Fruit fly (Drosophila melanogaster) whole organism, embryonic: ENCODE measurements around the gene CG5909.

Experiments used
- C15 ChIP-seq: fragments of 200-800 bp; sonication (Bioruptor generic); IDR thresholded peaks from 3 replicates; pipeline ENCODE4 v1.3.6; 2022; ENCODE audit warnings: missing biosample characterization, missing genetic modification characterization
- CG10654 ChIP-seq: fragments of 200-800 bp; sonication (Bioruptor generic); optimal IDR thresholded peaks from 2 replicates; lab custom pipeline; 2016; ENCODE audit warnings: missing biosample characterization, missing genetic modification characterization
- CG11560 ChIP-seq: fragments of 200-800 bp; sonication (Bioruptor generic); IDR thresholded peaks from 3 replicates; pipeline ENCODE4 v1.3.6; 2022; ENCODE audit warnings: missing biosample characterization, missing genetic modification characterization
- CG11723 ChIP-seq: fragments of 200-800 bp; sonication (Bioruptor generic); optimal IDR thresholded peaks from 2 replicates; lab custom pipeline; 2017; ENCODE audit warnings: missing biosample characterization, mild to moderate bottlenecking, missing genetic modification characterization
- CG12299 ChIP-seq: fragments of 200-800 bp; sonication (Bioruptor generic); optimal IDR thresholded peaks from 2 replicates; lab custom pipeline; 2018; ENCODE audit warnings: missing biosample characterization, mild to moderate bottlenecking, missing genetic modification characterization
- CG12942 ChIP-seq: fragments of 200-800 bp; sonication (Bioruptor generic); optimal IDR thresholded peaks from 3 replicates; lab custom pipeline; 2016; ENCODE audit warnings: missing biosample characterization, missing genetic modification characterization
- CG14050 ChIP-seq: fragments of 200-800 bp; sonication (Bioruptor generic); IDR thresholded peaks from 3 replicates; pipeline ENCODE4 v1.3.6; 2022; ENCODE audit warnings: missing biosample characterization, missing genetic modification characterization
- CG14965 ChIP-seq: fragments of 200-800 bp; sonication (Bioruptor generic); optimal IDR thresholded peaks from 2 replicates; lab custom pipeline; 2016; ENCODE audit warnings: missing biosample characterization, missing genetic modification characterization, borderline replicate concordance
- CG16815 ChIP-seq: fragments of 200-800 bp; sonication (Bioruptor generic); optimal IDR thresholded peaks from 3 replicates; lab custom pipeline; 2017; ENCODE audit warnings: missing biosample characterization, mild to moderate bottlenecking, missing genetic modification characterization
- CG17361 ChIP-seq: fragments of 200-800 bp; sonication (Bioruptor generic); IDR thresholded peaks from 3 replicates; pipeline ENCODE4 v1.3.6; 2022; ENCODE audit warnings: missing biosample characterization, missing genetic modification characterization
- CG18262 ChIP-seq: fragments of 200-800 bp; optimal IDR thresholded peaks from 3 replicates; lab custom pipeline; 2019; ENCODE audit warnings: missing biosample characterization, mild to moderate bottlenecking, missing genetic modification characterization, moderate library complexity
- CG18476 ChIP-seq: fragments of 200-800 bp; sonication (Bioruptor generic); optimal IDR thresholded peaks from 2 replicates; lab custom pipeline; 2016; ENCODE audit warnings: missing biosample characterization, mild to moderate bottlenecking, missing genetic modification characterization
- CG2120 ChIP-seq: fragments of 200-800 bp; sonication (Bioruptor generic); optimal IDR thresholded peaks from 3 replicates; lab custom pipeline; 2016; ENCODE audit warnings: missing biosample characterization, missing genetic modification characterization
- CG2199 ChIP-seq: fragments of 200-800 bp; sonication (Bioruptor generic); IDR thresholded peaks from 3 replicates; pipeline ENCODE4 v1.3.6; 2022; ENCODE audit warnings: missing biosample characterization, missing genetic modification characterization
- CG32772 ChIP-seq: fragments of 200-800 bp; sonication (Bioruptor generic); IDR thresholded peaks from 2 replicates; pipeline ENCODE4 v1.3.6; 2022; ENCODE audit warnings: missing biosample characterization, missing genetic modification characterization
- CG6854 ChIP-seq: fragments of 200-800 bp; sonication (Bioruptor generic); optimal IDR thresholded peaks from 3 replicates; lab custom pipeline; 2017; ENCODE audit warnings: missing biosample characterization, mild to moderate bottlenecking, missing genetic modification characterization
- CG7372 ChIP-seq: fragments of 200-800 bp; sonication (Bioruptor generic); IDR thresholded peaks from 2 replicates; pipeline ENCODE4 v1.3.6; 2022; ENCODE audit warnings: missing biosample characterization, missing genetic modification characterization
- CG7987 ChIP-seq: fragments of 200-800 bp; sonication (Bioruptor generic); optimal IDR thresholded peaks from 2 replicates; lab custom pipeline; 2018; ENCODE audit warnings: missing biosample characterization, mild to moderate bottlenecking, missing genetic modification characterization, moderate library complexity
- Chrac-16 ChIP-seq: fragments of 200-800 bp; sonication (Bioruptor generic); optimal IDR thresholded peaks from 3 replicates; lab custom pipeline; 2016; ENCODE audit warnings: missing biosample characterization, missing genetic modification characterization
- Fer1 ChIP-seq: fragments of 200-800 bp; sonication (Bioruptor generic); optimal IDR thresholded peaks from 2 replicates; lab custom pipeline; 2017; ENCODE audit warnings: missing biosample characterization, mild to moderate bottlenecking, missing genetic modification characterization
- Fer2 ChIP-seq: fragments of 200-800 bp; sonication (Bioruptor generic); optimal IDR thresholded peaks from 2 replicates; lab custom pipeline; 2018; ENCODE audit warnings: missing biosample characterization, mild to moderate bottlenecking, missing genetic modification characterization, moderate library complexity
- GATAe ChIP-seq: fragments of 200-800 bp; sonication (Bioruptor generic); conservative IDR thresholded peaks from 2 replicates; pipeline ENCODE4 v1.3.6; 2022; ENCODE audit warnings: missing biosample characterization, missing genetic modification characterization
- HHEX ChIP-seq: fragments of 200-800 bp; sonication (Bioruptor generic); optimal IDR thresholded peaks from 3 replicates; lab custom pipeline; 2017; ENCODE audit warnings: missing biosample characterization, mild to moderate bottlenecking, missing genetic modification characterization, missing genetic modification reagents
- Hey ChIP-seq: fragments of 200-800 bp; sonication (Bioruptor generic); optimal IDR thresholded peaks from 3 replicates; lab custom pipeline; 2018; ENCODE audit warnings: missing biosample characterization, mild to moderate bottlenecking, missing genetic modification characterization
- Hr3 ChIP-seq: fragments of 200-800 bp; sonication (Bioruptor generic); optimal IDR thresholded peaks from 3 replicates; lab custom pipeline; 2016; ENCODE audit warnings: missing biosample characterization, missing genetic modification characterization
- MTF-1 ChIP-seq: fragments of 200-800 bp; sonication (Bioruptor generic); optimal IDR thresholded peaks from 2 replicates; lab custom pipeline; 2018; ENCODE audit warnings: missing biosample characterization, mild to moderate bottlenecking, missing genetic modification characterization, borderline replicate concordance
- Meics ChIP-seq: fragments of 200-800 bp; sonication (Bioruptor generic); optimal IDR thresholded peaks from 2 replicates; lab custom pipeline; 2017; ENCODE audit warnings: missing biosample characterization, mild to moderate bottlenecking, missing genetic modification characterization
- Mrtf ChIP-seq: fragments of 200-800 bp; sonication (Bioruptor generic); IDR thresholded peaks from 3 replicates; pipeline ENCODE4 v1.3.6; 2022; ENCODE audit warnings: missing biosample characterization, missing genetic modification characterization
- NK7.1 ChIP-seq: fragments of 200-800 bp; sonication (Bioruptor generic); optimal IDR thresholded peaks from 3 replicates; lab custom pipeline; 2016; ENCODE audit warnings: missing biosample characterization, missing genetic modification characterization
- Neu2 ChIP-seq: fragments of 200-800 bp; sonication (Bioruptor generic); optimal IDR thresholded peaks from 3 replicates; lab custom pipeline; 2016; ENCODE audit warnings: missing biosample characterization, missing genetic modification characterization, borderline replicate concordance
- Nf-YA ChIP-seq: fragments of 200-800 bp; sonication (Bioruptor generic); IDR thresholded peaks from 2 replicates; pipeline ENCODE4 v1.3.6; 2022; ENCODE audit warnings: missing biosample characterization, missing genetic modification characterization
- Opbp ChIP-seq: fragments of 200-800 bp; sonication (Bioruptor generic); IDR thresholded peaks from 3 replicates; pipeline ENCODE4 v1.3.6; 2022; ENCODE audit warnings: missing biosample characterization, missing genetic modification characterization; ENCODE audit not compliant: partially characterized antibody
- Rx ChIP-seq: fragments of 200-800 bp; sonication (Bioruptor generic); IDR thresholded peaks from 2 replicates; pipeline ENCODE4 v1.3.6; 2022; ENCODE audit warnings: missing biosample characterization, missing genetic modification characterization
- bcd ChIP-seq: fragments of 200-800 bp; sonication (Bioruptor generic); optimal IDR thresholded peaks from 2 replicates; lab custom pipeline; 2017; ENCODE audit warnings: missing biosample characterization, mild to moderate bottlenecking, missing genetic modification characterization
- chif ChIP-seq, 2 experiments: fragments of 200-800 bp; sonication (Bioruptor generic); optimal IDR thresholded peaks; 3 replicates each; lab custom pipeline; 2016; ENCODE audit warnings: missing biosample characterization in 2 of 2, missing genetic modification characterization in 2 of 2
- crp ChIP-seq, 2 experiments: fragments of 200-800 bp; sonication (Bioruptor generic); optimal IDR thresholded peaks; 2 replicates in 1 of 2; 3 replicates in 1 of 2; lab custom pipeline; 2017; ENCODE audit warnings: missing biosample characterization in 2 of 2, missing genetic modification characterization in 2 of 2, mild to moderate bottlenecking in 1 of 2, moderate library complexity in 1 of 2
- cwo ChIP-seq: fragments of 200-800 bp; sonication (Bioruptor generic); optimal IDR thresholded peaks from 3 replicates; lab custom pipeline; 2017; ENCODE audit warnings: missing biosample characterization, missing genetic modification characterization, mild to moderate bottlenecking, moderate library complexity, missing genetic modification reagents
- dmrt11E ChIP-seq: fragments of 200-800 bp; sonication (Bioruptor generic); optimal IDR thresholded peaks from 3 replicates; lab custom pipeline; 2018; ENCODE audit warnings: missing biosample characterization, mild to moderate bottlenecking, missing genetic modification characterization, moderate library complexity
- gt ChIP-seq: fragments of 200-800 bp; sonication (Bioruptor generic); IDR thresholded peaks from 2 replicates; pipeline ENCODE4 v1.3.6; 2022; ENCODE audit warnings: missing biosample characterization, missing genetic modification characterization
- lola ChIP-seq, 3 experiments: fragments of >200 bp in 2 of 3; fragments of 200-800 bp in 1 of 3; sonication (Bioruptor generic) in 1 of 3; optimal IDR thresholded peaks; 2 replicates each; lab custom pipeline; 2017 to 2019; ENCODE audit warnings: missing biosample characterization in 3 of 3, missing genetic modification characterization in 3 of 3, mild to moderate bottlenecking in 1 of 3, moderate library complexity in 1 of 3
- luna ChIP-seq: fragments of 200-800 bp; sonication (Bioruptor generic); optimal IDR thresholded peaks from 2 replicates; lab custom pipeline; 2016; ENCODE audit warnings: missing biosample characterization, missing genetic modification characterization
- nerfin-1 ChIP-seq: fragments of 200-800 bp; sonication (Bioruptor generic); optimal IDR thresholded peaks from 3 replicates; lab custom pipeline; 2019; ENCODE audit warnings: missing biosample characterization, mild to moderate bottlenecking, missing genetic modification characterization, moderate library complexity
- pb ChIP-seq: fragments of 200-800 bp; sonication (Bioruptor generic); optimal IDR thresholded peaks from 3 replicates; lab custom pipeline; 2016; ENCODE audit warnings: missing biosample characterization, missing genetic modification characterization
- pfk ChIP-seq: fragments of 200-800 bp; sonication (Bioruptor generic); optimal IDR thresholded peaks from 2 replicates; lab custom pipeline; 2018; ENCODE audit warnings: missing biosample characterization, mild to moderate bottlenecking, missing genetic modification characterization, moderate library complexity
- phol ChIP-seq: fragments of 200-800 bp; sonication (Bioruptor generic); optimal IDR thresholded peaks from 3 replicates; lab custom pipeline; 2018; ENCODE audit warnings: missing biosample characterization, mild to moderate bottlenecking, missing genetic modification characterization, moderate library complexity
- psq ChIP-seq: fragments of 200-800 bp; sonication (Bioruptor generic); optimal IDR thresholded peaks from 2 replicates; lab custom pipeline; 2017; ENCODE audit warnings: missing biosample characterization, missing genetic modification characterization
- usp ChIP-seq: fragments of >200 bp; optimal IDR thresholded peaks from 2 replicates; lab custom pipeline; 2017; ENCODE audit warnings: missing biosample characterization, missing genetic modification characterization
- wek ChIP-seq: fragments of 200-800 bp; sonication (Bioruptor generic); optimal IDR thresholded peaks from 3 replicates; lab custom pipeline; 2018; ENCODE audit warnings: missing biosample characterization, mild to moderate bottlenecking, missing genetic modification characterization, moderate library complexity

Gene CG5909

dm6 chr3R:27111784-27112602 lies 49.0 kb upstream of the CG5909 start, which contains the start of the genes gb and CG5815 (continued):
- TF ChIP-seq MTF-1: peak; percentile 75
- peak; percentile 70 for TF ChIP-seq NK7.1
- TF ChIP-seq CG2199: peak; percentile 25; the same call in 1 of the 3 replicates
- TF ChIP-seq wek (GFP tag; lab: Kevin White, UChicago): no peak
- TF ChIP-seq phol (tag; lab: Kevin White, UChicago): peak; percentile 92
- TF ChIP-seq chif (GFP tag; optimal IDR thresholded peaks at IDR 0.05; lab: Kevin White, UChicago): peak; percentile 78 to 84
- peak; percentile 90 for TF ChIP-seq CG16815
- TF ChIP-seq CG6854 (GFP tag; lab: Kevin White, UChicago): peak; percentile 70
- TF ChIP-seq Hey (tag; lab: Kevin White, UChicago): peak; percentile 38
- peak in 1 of 2 experiments; percentile 66 for TF ChIP-seq crp (GFP tag; optimal IDR thresholded peaks at IDR 0.05; lab: Kevin White, UChicago)
- TF ChIP-seq Neu2 (GFP tag; lab: Kevin White, UChicago): no peak
- TF ChIP-seq CG7987: peak; percentile 88
- TF ChIP-seq C15 (GFP tag; lab: Robert Waterston, UW): peak; percentile 75; the same call in 2 of the 3 replicates
- peak; percentile 91 for TF ChIP-seq Meics (GFP tag; lab: Kevin White, UChicago)
- TF ChIP-seq CG18262 (tag; lab: Kevin White, UChicago): peak; percentile 87
- peak; percentile 83 for TF ChIP-seq CG7372 (GFP tag; lab: Robert Waterston, UW)
- peak in 1 of 3 experiments; percentile 84 for TF ChIP-seq lola (GFP tag; optimal IDR thresholded peaks at IDR 0.05; lab: Kevin White, UChicago)
- TF ChIP-seq CG11560: peak; percentile 75; the same call in 2 of the 3 replicates
- TF ChIP-seq bcd: peak; percentile 91
- TF ChIP-seq psq (GFP tag; lab: Kevin White, UChicago): peak; percentile 96
- TF ChIP-seq CG12942 (GFP tag; lab: Kevin White, UChicago): peak; percentile 89
- peak; percentile 79 for TF ChIP-seq nerfin-1
- peak; percentile 87 for TF ChIP-seq Fer2 (tag; lab: Kevin White, UChicago)
- peak; percentile 86 for TF ChIP-seq Opbp (GFP tag; lab: Robert Waterston, UW)
- TF ChIP-seq dmrt11E (tag; lab: Kevin White, UChicago): peak; percentile 87
- peak; percentile 60 for TF ChIP-seq GATAe (GFP tag; lab: Robert Waterston, UW)
- TF ChIP-seq HHEX (GFP tag; lab: Kevin White, UChicago): peak; percentile 89
- TF ChIP-seq CG14050: peak; percentile 82
- TF ChIP-seq Nf-YA (GFP tag; lab: Robert Waterston, UW): peak; percentile 70
- TF ChIP-seq CG2120: peak; percentile 96
- peak; percentile 91 for TF ChIP-seq CG18476 (GFP tag; lab: Kevin White, UChicago)
- TF ChIP-seq pb: no peak
- peak; percentile 88 for TF ChIP-seq Mrtf (GFP tag; lab: Robert Waterston, UW)
- peak; percentile 93 for TF ChIP-seq Chrac-16 (GFP tag; lab: Kevin White, UChicago)
- peak; percentile 86 for TF ChIP-seq Rx (GFP tag; lab: Robert Waterston, UW)
- TF ChIP-seq Fer1: peak; percentile 92
- peak; percentile 86 for TF ChIP-seq CG10654 (GFP tag; lab: Kevin White, UChicago)
- TF ChIP-seq pfk (GFP tag; lab: Kevin White, UChicago): peak; percentile 17
- peak; percentile 87 for TF ChIP-seq CG32772
- TF ChIP-seq Hr3 (GFP tag; lab: Kevin White, UChicago): peak; percentile 95
- no peak for TF ChIP-seq CG11723
- no peak for TF ChIP-seq usp (GFP tag; lab: Kevin White, UChicago)
- TF ChIP-seq cwo (GFP tag; lab: Kevin White, UChicago): peak; percentile 83
- TF ChIP-seq CG14965 (GFP tag; lab: Kevin White, UChicago): no peak
- peak; percentile 88 for TF ChIP-seq CG12299 (tag; lab: Kevin White, UChicago)
- no peak for TF ChIP-seq luna (GFP tag; lab: Kevin White, UChicago)
- 0 out of 2 replicates have a peak, but pooled peaks have one; percentile 38 for TF ChIP-seq gt
- peak; percentile 94 for TF ChIP-seq CG17361 (GFP tag; lab: Robert Waterston, UW)
